Fruit fly (Drosophila melanogaster): ENCODE results near the gene CG18765.

CG18765 gene

DNA sequence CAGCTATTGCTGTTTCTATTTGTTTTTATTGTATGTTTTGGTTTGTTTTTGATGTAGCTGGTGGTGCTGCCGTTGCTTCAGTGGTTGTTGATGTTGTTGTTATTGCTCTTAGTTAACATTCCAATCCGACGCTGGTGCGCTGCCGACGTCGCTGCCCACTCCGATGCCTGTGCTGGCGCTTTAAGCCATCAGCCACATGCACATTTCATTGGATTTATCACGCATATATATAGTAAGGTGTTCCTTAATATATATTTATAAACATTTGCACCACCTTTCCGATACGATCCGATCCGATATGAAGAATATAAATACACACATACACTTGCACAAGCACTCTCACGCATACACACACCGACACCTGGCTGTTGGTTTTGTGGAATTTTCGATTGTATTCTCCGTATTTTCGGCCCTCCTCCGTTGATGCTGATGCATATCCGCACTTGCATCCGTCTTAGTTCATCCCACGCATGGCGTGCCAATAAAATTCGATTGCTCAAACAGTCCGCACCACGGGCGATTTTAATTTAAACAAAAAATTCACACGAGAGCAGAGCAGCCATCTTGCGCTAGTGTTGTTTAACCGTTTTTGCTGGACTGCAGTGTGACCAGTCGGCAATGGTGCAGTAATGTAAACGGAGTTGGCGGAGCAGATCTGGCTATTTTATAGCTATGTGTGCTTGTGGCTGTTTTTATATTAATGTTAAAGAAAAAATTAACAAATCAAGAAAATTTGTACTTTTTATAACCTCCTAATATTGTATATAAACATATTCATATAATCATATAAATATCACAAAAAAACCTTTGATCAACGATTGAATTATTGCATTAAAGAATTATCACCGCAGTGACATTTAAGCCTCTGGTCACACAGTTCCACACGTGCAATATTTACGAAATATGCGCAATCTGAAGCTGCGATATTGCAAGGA lies 41.2 kb downstream of the CG18765 start, which contains the start of the genes Csk and Elp1:
TSS of gene Csk (minus strand) at position 602 of the 935 bp plus-strand sequence.
TSS of gene Elp1 (plus strand) at position 867 of the 935 bp plus-strand sequence.
- peak; percentile 59 for TF ChIP-seq noc (tag; optimal IDR thresholded peaks at IDR 0.05)

DNA sequence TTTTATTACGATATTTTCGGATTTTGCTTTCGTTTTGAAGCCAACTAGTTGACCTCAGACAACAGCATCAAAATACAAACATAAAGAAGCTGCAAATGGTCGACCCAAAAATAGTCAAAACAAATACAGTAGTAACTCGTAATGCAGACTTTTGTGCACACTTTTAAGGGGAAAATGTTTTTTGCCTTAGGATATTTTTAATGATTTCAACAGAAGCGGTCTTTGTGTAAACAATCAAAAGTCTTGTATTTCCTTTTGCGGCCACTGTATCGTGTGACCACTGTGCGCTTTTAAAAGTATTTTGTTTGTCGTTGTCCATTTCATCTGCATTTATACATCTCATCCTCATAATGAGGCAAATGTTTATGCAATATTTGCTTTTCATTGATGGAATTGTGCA lies 42.1 kb downstream of the CG18765 start:
- TF ChIP-seq noc (tag; optimal IDR thresholded peaks at IDR 0.05): peak; percentile 97

DNA sequence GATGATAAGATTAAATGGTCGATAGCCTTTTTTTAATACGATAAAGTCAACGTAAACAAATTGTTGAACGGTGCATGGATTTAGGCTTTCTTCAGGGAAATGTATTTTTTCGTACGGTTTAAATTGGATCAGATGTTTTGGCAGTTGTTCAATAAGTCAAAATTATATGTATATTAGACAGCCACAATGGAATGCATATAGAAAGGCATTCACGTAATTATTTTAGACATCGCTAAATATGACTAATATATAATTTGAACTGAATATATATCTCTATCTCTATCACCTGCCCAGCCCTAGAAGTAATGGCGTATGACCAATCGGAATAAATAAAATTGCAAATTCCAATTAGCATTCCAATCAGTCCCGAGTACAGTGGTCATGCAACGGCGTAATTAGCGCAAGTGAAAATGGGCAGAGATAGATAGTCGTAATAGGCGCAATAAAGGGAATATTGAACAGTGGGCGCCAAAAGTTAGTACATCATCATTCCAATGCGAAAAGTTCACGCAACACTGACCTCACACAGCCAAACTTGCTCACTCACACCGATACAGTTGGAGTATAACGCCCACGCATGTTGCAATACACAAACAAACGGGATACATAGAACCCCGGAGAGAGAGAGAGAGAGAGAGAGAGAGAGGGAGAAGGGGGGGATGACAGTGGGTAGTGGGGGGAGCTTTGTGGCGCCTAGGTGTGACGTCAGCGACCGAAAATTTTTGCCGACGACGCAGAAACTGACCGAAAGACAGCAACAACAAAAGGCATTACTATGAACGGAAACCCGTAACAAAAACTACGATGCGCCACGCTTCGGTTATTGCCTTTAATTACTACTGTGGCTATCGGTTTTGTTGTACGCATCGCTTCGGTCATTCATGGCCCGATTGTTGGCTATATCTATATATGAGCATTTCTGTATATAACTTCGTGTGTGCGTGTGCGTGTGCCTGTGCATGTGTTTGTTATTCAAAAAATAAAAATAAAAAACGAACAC lies 42.9 kb downstream of the CG18765 start:
- no peak for TF ChIP-seq noc (tag; optimal IDR thresholded peaks at IDR 0.05)

DNA sequence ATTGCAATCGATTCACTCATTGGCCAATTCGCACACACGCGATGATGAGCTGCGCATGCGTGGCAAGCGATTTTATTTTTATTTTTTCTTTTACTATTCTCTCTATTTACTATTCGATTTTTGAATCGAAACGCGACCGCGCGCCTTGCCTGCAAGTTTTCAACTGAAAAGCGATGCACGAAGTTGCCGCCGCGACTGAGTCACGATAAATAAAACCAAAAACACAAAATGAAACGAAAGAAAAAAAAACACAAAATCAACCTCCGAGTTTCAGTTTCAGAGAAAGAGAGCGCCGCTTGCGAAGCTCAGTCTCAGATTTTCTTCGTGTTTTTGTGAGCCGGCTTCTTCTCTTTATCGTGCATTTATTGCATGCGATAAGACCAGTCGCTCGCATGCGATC lies 44.8 kb downstream of the CG18765 start:
- no peak for TF ChIP-seq noc (tag; optimal IDR thresholded peaks at IDR 0.05)
